Worm (Caenorhabditis elegans): ENCODE data around the gene T02G5.15.

T02G5.15 gene

ce11 chrII:7056328-7056727 lies 27.8 kb upstream of the T02G5.15 start:
- TF ChIP-seq B0019.2 (GFP tag; conservative IDR thresholded peaks at IDR 0.05): no peak
- no peak for TF ChIP-seq rpc-1 (optimal IDR thresholded peaks at IDR 0.05)
- no peak for TF ChIP-seq rpc-1 (tag; optimal IDR thresholded peaks at IDR 0.05)
- no peak for TF ChIP-seq dpl-1 (GFP tag; optimal IDR thresholded peaks at IDR 0.05)
- 0 out of 2 replicates have a peak, but pooled peaks have one; percentile 12 for TF ChIP-seq mcd-1 (GFP tag; IDR thresholded peaks at IDR 0.05)
- TF ChIP-seq K12H6.12 (tag; optimal IDR thresholded peaks at IDR 0.05): no peak
- TF ChIP-seq F57C9.4 (tag; optimal IDR thresholded peaks at IDR 0.05): no peak
- TF ChIP-seq zfh-2 (GFP tag; conservative IDR thresholded peaks at IDR 0.05): no peak
- no peak for TF ChIP-seq sptf-2 (GFP tag; optimal IDR thresholded peaks at IDR 0.05)
- 0 out of 2 replicates have a peak, but pooled peaks have one; percentile 17 for TF ChIP-seq egl-44 (GFP tag; IDR thresholded peaks at IDR 0.05)
- peak; percentile 28 for TF ChIP-seq him-1 (tag; optimal IDR thresholded peaks at IDR 0.05)
- no peak for TF ChIP-seq gei-17 (GFP tag; optimal IDR thresholded peaks at IDR 0.05)

- TF ChIP-seq nhr-80 (tag; optimal IDR thresholded peaks at IDR 0.05) (peak; percentile 8), mxl-1 (tag; optimal IDR thresholded peaks at IDR 0.05) (no peak), F10E7.11 (tag; optimal IDR thresholded peaks at IDR 0.05) (no peak), egl-18 (GFP tag; IDR thresholded peaks at IDR 0.05) (no peak), lsl-1 (GFP tag; optimal IDR thresholded peaks at IDR 0.05) (no peak), F49E8.2 (tag; optimal IDR thresholded peaks at IDR 0.05; ENCODE audit: insufficient read depth) (no peak)
Observed at ce11 chrII:7057860-7058259, 26.3 kb upstream of the T02G5.15 start, which contains the start of gene cth-2. TSS of gene cth-2 (minus strand) at chrII:7057960.

ce11 chrII:7059274-7059757 lies 24.8 kb upstream of the T02G5.15 start:
- 0 out of 2 replicates have a peak, but pooled peaks have one; percentile 53 for TF ChIP-seq lin-26 (GFP tag; IDR thresholded peaks at IDR 0.05)
- TF ChIP-seq lin-54 (GFP tag; optimal IDR thresholded peaks at IDR 0.05): peak; percentile 29
- TF ChIP-seq repo-1 (tag; optimal IDR thresholded peaks at IDR 0.05): no peak
- TF ChIP-seq lin-35 (GFP tag; optimal IDR thresholded peaks at IDR 0.05): peak in 1 of 3 experiments; percentile 39
- peak; percentile 36 for TF ChIP-seq ztf-26 (tag; optimal IDR thresholded peaks at IDR 0.05)
- peak; percentile 53; the same call in 1 of the 2 replicates for TF ChIP-seq pbrm-1 (GFP tag; IDR thresholded peaks at IDR 0.05)
- TF ChIP-seq him-1 (tag; optimal IDR thresholded peaks at IDR 0.05): no peak
- TF ChIP-seq nhr-80 (tag; optimal IDR thresholded peaks at IDR 0.05): peak; percentile 70
- no peak for TF ChIP-seq hlh-12 (tag; optimal IDR thresholded peaks at IDR 0.05)
- peak; percentile 62 for TF ChIP-seq somi-1 (GFP tag; optimal IDR thresholded peaks at IDR 0.05)
- TF ChIP-seq sea-2 (GFP tag; IDR thresholded peaks at IDR 0.05): no peak
- peak; percentile 43 for TF ChIP-seq lin-40 (tag; optimal IDR thresholded peaks at IDR 0.05)
- TF ChIP-seq attf-5 (GFP tag; optimal IDR thresholded peaks at IDR 0.05): peak; percentile 62
- TF ChIP-seq Y56A3A.18 (GFP tag; IDR thresholded peaks at IDR 0.05): 0 out of 2 replicates have a peak, but pooled peaks have one; percentile 36
- no peak for TF ChIP-seq cebp-1 (GFP tag; IDR thresholded peaks at IDR 0.05)
- TF ChIP-seq cebp-1 (tag; optimal IDR thresholded peaks at IDR 0.05): peak; percentile 55
- TF ChIP-seq snpc-1.3 (tag; optimal IDR thresholded peaks at IDR 0.05; ENCODE audit: insufficient read depth): no peak
- peak; percentile 3 for TF ChIP-seq die-1 (tag; optimal IDR thresholded peaks at IDR 0.05)
- no peak for TF ChIP-seq snpc-1.1 (tag; optimal IDR thresholded peaks at IDR 0.05; ENCODE audit: insufficient read depth)
- TF ChIP-seq let-607 (tag; optimal IDR thresholded peaks at IDR 0.05): peak in 1 of 2 experiments; percentile 36
- 0 out of 2 replicates have a peak, but pooled peaks have one; percentile 21 for TF ChIP-seq let-526 (GFP tag; IDR thresholded peaks at IDR 0.05)
